Worm (Caenorhabditis elegans): ENCODE measurements around the gene Y17G7B.8.

Gene Y17G7B.8

ce11 chrII:12054558-12054957, 27.0 kb upstream of the Y17G7B.8 start:
- TF ChIP-seq Y53G8AR.9 (GFP tag; conservative IDR thresholded peaks at IDR 0.05) (0 out of 2 replicates have a peak, but pooled peaks have one; percentile 8), cebp-1 (GFP tag; IDR thresholded peaks at IDR 0.05) (no peak), cebp-1 (tag; optimal IDR thresholded peaks at IDR 0.05) (peak; percentile 14), xnd-1 (tag; optimal IDR thresholded peaks at IDR 0.05) (no peak), B0336.3 (GFP tag; IDR thresholded peaks at IDR 0.05) (peak; percentile 53; the same call in 1 of the 2 replicates), rec-8 (tag; optimal IDR thresholded peaks at IDR 0.05) (no peak), dox-1 (GFP tag; IDR thresholded peaks at IDR 0.05) (no peak), chd-7 (tag; optimal IDR thresholded peaks at IDR 0.05) (peak; percentile 36), ets-4 (GFP tag; optimal IDR thresholded peaks at IDR 0.05) (no peak), nfya-1 (tag; optimal IDR thresholded peaks at IDR 0.05; ENCODE audit: borderline replicate concordance, insufficient read depth) (no peak), F23B12.7 (tag; optimal IDR thresholded peaks at IDR 0.05; ENCODE audit: insufficient read depth) (no peak), T07F8.4 (tag; optimal IDR thresholded peaks at IDR 0.05) (no peak), hmg-20 (GFP tag; IDR thresholded peaks at IDR 0.05) (no peak), lsy-27 (tag; optimal IDR thresholded peaks at IDR 0.05; ENCODE audit: borderline replicate concordance, insufficient read depth) (no peak), ceh-100 (GFP tag; IDR thresholded peaks at IDR 0.05) (no peak), hsf-1 (GFP tag; IDR thresholded peaks at IDR 0.05) (0 out of 2 replicates have a peak, but pooled peaks have one; percentile 15), ccch-3 (GFP tag; optimal IDR thresholded peaks at IDR 0.05) (no peak), snpc-1.3 (tag; optimal IDR thresholded peaks at IDR 0.05; ENCODE audit: insufficient read depth) (no peak), zfh-2 (GFP tag; conservative IDR thresholded peaks at IDR 0.05) (0 out of 2 replicates have a peak, but pooled peaks have one; percentile 13), hlh-12 (tag; optimal IDR thresholded peaks at IDR 0.05) (no peak), attf-3 (GFP tag; conservative IDR thresholded peaks at IDR 0.05) (no peak), ztf-25 (GFP tag; IDR thresholded peaks at IDR 0.05) (0 out of 2 replicates have a peak, but pooled peaks have one; percentile 20), nhr-120 (GFP tag; IDR thresholded peaks at IDR 0.05) (no peak), let-526 (GFP tag; IDR thresholded peaks at IDR 0.05) (0 out of 2 replicates have a peak, but pooled peaks have one; percentile 5), egrh-3 (GFP tag; IDR thresholded peaks at IDR 0.05) (no peak; the same call in 1 of the 2 replicates), lin-40 (tag; optimal IDR thresholded peaks at IDR 0.05) (no peak), him-1 (tag; optimal IDR thresholded peaks at IDR 0.05) (no peak), repo-1 (tag; optimal IDR thresholded peaks at IDR 0.05) (no peak), bed-1 (GFP tag; IDR thresholded peaks at IDR 0.05) (no peak), ztf-26 (tag; optimal IDR thresholded peaks at IDR 0.05) (peak; percentile 65), K12H6.12 (tag; optimal IDR thresholded peaks at IDR 0.05) (no peak)

DNA sequence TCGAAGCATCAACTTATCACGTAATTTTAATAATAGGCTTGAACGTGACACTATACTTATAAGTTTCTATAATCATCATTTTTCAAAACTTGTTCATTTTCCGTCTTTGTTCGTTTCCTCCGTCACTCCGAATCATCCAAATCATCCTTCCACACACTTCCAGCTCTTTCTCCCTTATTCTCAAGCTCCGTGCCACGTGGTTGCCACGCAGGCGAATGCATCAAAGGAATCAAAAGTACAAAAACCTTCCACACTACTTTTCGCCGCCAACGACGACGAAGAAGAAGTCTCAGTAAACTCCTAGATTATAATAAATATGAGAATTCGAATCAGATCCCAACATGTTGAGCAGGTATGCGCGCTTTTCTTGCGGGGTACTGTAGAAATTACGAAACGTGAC, 26.6 kb upstream of the Y17G7B.8 start:
- no peak for TF ChIP-seq dox-1 (GFP tag; IDR thresholded peaks at IDR 0.05)
- TF ChIP-seq pbrm-1 (GFP tag; IDR thresholded peaks at IDR 0.05), result 0 out of 2 replicates have a peak, but pooled peaks have one; percentile 22
- peak; percentile 53 for TF ChIP-seq ama-1 (optimal IDR thresholded peaks at IDR 0.05)
- TF ChIP-seq ama-1 (GFP tag; optimal IDR thresholded peaks at IDR 0.05), result no peak
- no peak for TF ChIP-seq F37B4.10 (GFP tag; IDR thresholded peaks at IDR 0.05)
- TF ChIP-seq B0019.2 (GFP tag; conservative IDR thresholded peaks at IDR 0.05), result no peak
- TF ChIP-seq pha-4 (tag; optimal IDR thresholded peaks at IDR 0.05), result no peak
- 0 out of 2 replicates have a peak, but pooled peaks have one; percentile 34 for TF ChIP-seq Y79H2A.3 (GFP tag; conservative IDR thresholded peaks at IDR 0.05)
- TF ChIP-seq Y56A3A.18 (GFP tag; IDR thresholded peaks at IDR 0.05), result no peak
- no peak for TF ChIP-seq aptf-2 (GFP tag; conservative IDR thresholded peaks at IDR 0.05)
